Worm (Caenorhabditis elegans) whole organism, L3 larva: ENCODE data around the gene irld-2.

Source experiments
- ceh-82 ChIP-seq: fragments of 150-350 bp; optimal IDR thresholded peaks from 2 replicates; lab custom pipeline; 2014; ENCODE audit warnings: missing biosample characterization, missing genetic modification characterization
- fkh-10 ChIP-seq: sonication (generic microtip); optimal IDR thresholded peaks from 2 replicates; lab custom pipeline; 2017; ENCODE audit warnings: missing biosample characterization, missing genetic modification reagents, missing genetic modification characterization
- fos-1 ChIP-seq: fragments of 150-350 bp; optimal IDR thresholded peaks from 2 replicates; lab custom pipeline; 2014; ENCODE audit warnings: missing biosample characterization, missing genetic modification characterization
- nhr-76 ChIP-seq: fragments of 150-350 bp; sonication (generic microtip); optimal IDR thresholded peaks from 5 replicates; lab custom pipeline; 2014; ENCODE audit warnings: missing biosample characterization, missing genetic modification characterization
- pqm-1 ChIP-seq: fragments of 150-350 bp; optimal IDR thresholded peaks from 2 replicates; lab custom pipeline; 2017; ENCODE audit warnings: missing biosample characterization, missing genetic modification characterization, inconsistent platforms

DNA sequence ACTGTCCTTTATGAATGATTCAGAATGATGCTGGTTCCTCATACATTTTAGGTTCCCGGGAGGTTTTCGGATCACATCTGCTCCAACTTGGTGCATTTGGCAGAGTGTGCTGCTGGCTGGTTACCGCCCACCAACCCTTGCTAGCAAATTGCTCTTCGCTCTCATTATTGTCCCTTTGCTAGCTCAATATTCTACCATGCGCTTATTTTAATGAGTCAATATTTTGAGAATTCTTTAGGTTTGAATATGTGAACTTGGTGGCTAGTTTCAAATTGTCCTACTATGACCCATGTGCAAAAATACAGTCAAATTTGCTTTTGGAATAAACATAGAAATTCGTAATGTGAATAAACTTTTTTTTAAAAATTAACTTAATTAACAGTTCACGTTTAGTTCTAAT lies 40.2 kb upstream of the irld-2 start:
- TF ChIP-seq nhr-76 (no peak), fos-1 (tag; lab: Kevin White, UChicago) (no peak), pqm-1 (no peak), ceh-82 (no peak), fkh-10 (no peak)
